Fruit fly (Drosophila melanogaster) whole organism, adult: Measurements from ENCODE around the gene CG6527.

Experiments used
- CG11617 ChIP-seq: fragments of 200-800 bp; sonication (Bioruptor generic); optimal IDR thresholded peaks from 2 replicates; lab custom pipeline; 2017; ENCODE audit warnings: mild to moderate bottlenecking, missing biosample characterization, missing genetic modification reagents, missing genetic modification characterization
- CG12768 ChIP-seq: fragments of 200-800 bp; sonication (Bioruptor generic); optimal IDR thresholded peaks from 2 replicates; lab custom pipeline; 2017; ENCODE audit warnings: missing biosample characterization, missing genetic modification characterization, mild to moderate bottlenecking, moderate library complexity, missing genetic modification reagents
- CG1620 ChIP-seq: fragments of 200-800 bp; sonication (Bioruptor generic); optimal IDR thresholded peaks from 2 replicates; lab custom pipeline; 2016; ENCODE audit warnings: missing biosample characterization, missing genetic modification characterization
- CG33017 ChIP-seq: fragments of 200-800 bp; sonication (Bioruptor generic); optimal IDR thresholded peaks from 2 replicates; lab custom pipeline; 2018; ENCODE audit warnings: missing biosample characterization, mild to moderate bottlenecking, missing genetic modification characterization, moderate library complexity
- CG5204 ChIP-seq: fragments of 200-800 bp; sonication (Bioruptor generic); optimal IDR thresholded peaks from 2 replicates; lab custom pipeline; 2016; ENCODE audit warnings: missing biosample characterization, missing genetic modification characterization
- CG7101 ChIP-seq: fragments of 200-800 bp; sonication (Bioruptor generic); optimal IDR thresholded peaks from 2 replicates; lab custom pipeline; 2018; ENCODE audit warnings: missing biosample characterization, mild to moderate bottlenecking, missing genetic modification characterization, moderate library complexity
- Clk ChIP-seq: fragments of 200-800 bp; sonication (Bioruptor generic); optimal IDR thresholded peaks from 2 replicates; lab custom pipeline; 2017; ENCODE audit warnings: missing biosample characterization, missing genetic modification characterization
- Mnt ChIP-seq: fragments of 200-800 bp; sonication (Bioruptor generic); optimal IDR thresholded peaks from 2 replicates; lab custom pipeline; 2016; ENCODE audit warnings: missing biosample characterization, mild to moderate bottlenecking, missing genetic modification characterization
- bab1 ChIP-seq: fragments of 200-800 bp; sonication (Bioruptor generic); optimal IDR thresholded peaks from 3 replicates; lab custom pipeline; 2019; ENCODE audit warnings: missing biosample characterization, mild to moderate bottlenecking, missing genetic modification characterization, moderate library complexity
- cnc ChIP-seq, 2 experiments: fragments of >200 bp; optimal IDR thresholded peaks; 2 replicates each; lab custom pipeline; 2017
- kay ChIP-seq: fragments of 200-800 bp; sonication (Bioruptor generic); peaks from one replicate; lab custom pipeline; 2016; ENCODE audit warnings: missing biosample characterization, missing genetic modification characterization, borderline replicate concordance
- ovo ChIP-seq: fragments of 200-800 bp; sonication (Bioruptor generic); optimal IDR thresholded peaks from 2 replicates; lab custom pipeline; 2016; ENCODE audit warnings: missing biosample characterization, missing genetic modification characterization
- pad ChIP-seq: fragments of 200-800 bp; sonication (Bioruptor generic); optimal IDR thresholded peaks from 3 replicates; lab custom pipeline; 2017; ENCODE audit warnings: missing biosample characterization, missing genetic modification characterization, mild to moderate bottlenecking, moderate library complexity, missing genetic modification reagents

dm6 chr3L:10518945-10519344 lies 39.9 kb downstream of the CG6527 start:
- no peak for TF ChIP-seq Clk (GFP tag; lab: Kevin White, UChicago)
- peak; percentile 24 for TF ChIP-seq ovo (GFP tag; lab: Kevin White, UChicago)
- no peak for TF ChIP-seq bab1 (GFP tag; lab: Kevin White, UChicago)
- no peak for TF ChIP-seq kay (GFP tag; lab: Kevin White, UChicago)
- no peak for TF ChIP-seq CG12768 (GFP tag; lab: Kevin White, UChicago)
- no peak for TF ChIP-seq cnc (optimal IDR thresholded peaks at IDR 0.05; lab: Kevin White, UChicago)
- peak; percentile 9 for TF ChIP-seq pad (GFP tag; lab: Kevin White, UChicago)
- no peak for TF ChIP-seq CG1620 (GFP tag; lab: Kevin White, UChicago)
- TF ChIP-seq CG7101: peak; percentile 37
- no peak for TF ChIP-seq Mnt
- no peak for TF ChIP-seq CG11617 (GFP tag; lab: Kevin White, UChicago)
- no peak for TF ChIP-seq CG5204 (GFP tag; lab: Kevin White, UChicago)
- no peak for TF ChIP-seq CG33017
